Fruit fly (Drosophila melanogaster): ENCODE results near the gene Tm2.

Tm2 gene

dm6 chr3R:15293005-15293877 lies 16.8 kb upstream of the Tm2 start (continued):
- no peak for TF ChIP-seq CG10274 (GFP tag; optimal IDR thresholded peaks at IDR 0.05)
- no peak for TF ChIP-seq CG15601 (tag; optimal IDR thresholded peaks at IDR 0.05)
- TF ChIP-seq Spps (tag; optimal IDR thresholded peaks at IDR 0.05), result no peak
- no peak for TF ChIP-seq CG34224 (GFP tag; IDR thresholded peaks at IDR 0.05; ENCODE audit: partially characterized antibody)
- no peak for TF ChIP-seq ash1 (GFP tag; optimal IDR thresholded peaks at IDR 0.05)
- TF ChIP-seq wdn (GFP tag; IDR thresholded peaks at IDR 0.05), result no peak
- peak; percentile 3 for TF ChIP-seq CG6254 (GFP tag; optimal IDR thresholded peaks at IDR 0.05)
- no peak for TF ChIP-seq Xbp1 (GFP tag; optimal IDR thresholded peaks at IDR 0.05)
- TF ChIP-seq NC2β (GFP tag; optimal IDR thresholded peaks at IDR 0.05), result no peak
- no peak for TF ChIP-seq Dip2 (GFP tag; IDR thresholded peaks at IDR 0.05)
- TF ChIP-seq Pdp1 (GFP tag; optimal IDR thresholded peaks at IDR 0.05), result no peak
- TF ChIP-seq pfk (GFP tag; optimal IDR thresholded peaks at IDR 0.05), result no peak
- TF ChIP-seq sna (GFP tag; IDR thresholded peaks at IDR 0.05; ENCODE audit: partially characterized antibody), result no peak
- TF ChIP-seq CG13424 (tag; optimal IDR thresholded peaks at IDR 0.05), result peak; percentile 17
- no peak for TF ChIP-seq gt (GFP tag; IDR thresholded peaks at IDR 0.05)
- no peak for TF ChIP-seq CG7963 (GFP tag; IDR thresholded peaks at IDR 0.05; ENCODE audit: partially characterized antibody)
- TF ChIP-seq cad (GFP tag; optimal IDR thresholded peaks at IDR 0.05), result no peak
- no peak for TF ChIP-seq Vsx1 (GFP tag; optimal IDR thresholded peaks at IDR 0.05)
- peak in 2 of 3 experiments; percentile 8 to 11 for TF ChIP-seq Stat92E (GFP tag; optimal IDR thresholded peaks at IDR 0.05)
- TF ChIP-seq Med (GFP tag), result peak; percentile 81
- no peak for TF ChIP-seq pros (GFP tag; optimal IDR thresholded peaks at IDR 0.05)
- no peak for TF ChIP-seq p53 (GFP tag; optimal IDR thresholded peaks at IDR 0.05)
- peak in 1 of 2 experiments; percentile 28 for TF ChIP-seq chif (GFP tag; optimal IDR thresholded peaks at IDR 0.05)
- TF ChIP-seq D (optimal IDR thresholded peaks at IDR 0.05), result no peak
- TF ChIP-seq D (GFP tag; optimal IDR thresholded peaks at IDR 0.05), result no peak
- TF ChIP-seq nmo (GFP tag; optimal IDR thresholded peaks at IDR 0.05), result peak; percentile 42
- TF ChIP-seq CG17359 (tag; optimal IDR thresholded peaks at IDR 0.05), result peak; percentile 41
- no peak for TF ChIP-seq CG12155 (GFP tag; optimal IDR thresholded peaks at IDR 0.05)
- peak; percentile 31 for TF ChIP-seq CG18599 (GFP tag; optimal IDR thresholded peaks at IDR 0.05)
- TF ChIP-seq Oaz (GFP tag; IDR thresholded peaks at IDR 0.05), result no peak
- TF ChIP-seq onecut (GFP tag; IDR thresholded peaks at IDR 0.05), result no peak
- TF ChIP-seq Dad (GFP tag; optimal IDR thresholded peaks at IDR 0.05), result no peak
- TF ChIP-seq CG9876 (GFP tag; optimal IDR thresholded peaks at IDR 0.05), result no peak
- TF ChIP-seq Kr (GFP tag; optimal IDR thresholded peaks at IDR 0.05), result no peak
- TF ChIP-seq Hr39 (optimal IDR thresholded peaks at IDR 0.05), result no peak
- TF ChIP-seq nom (GFP tag; optimal IDR thresholded peaks at IDR 0.05), result peak; percentile 70
- TF ChIP-seq row (GFP tag; IDR thresholded peaks at IDR 0.05), result peak; percentile 44; the same call in 1 of the 3 replicates
- no peak for TF ChIP-seq CG7372 (GFP tag; IDR thresholded peaks at IDR 0.05)
- TF ChIP-seq grn (GFP tag; optimal IDR thresholded peaks at IDR 0.05), result no peak
- no peak for TF ChIP-seq bab2 (GFP tag; optimal IDR thresholded peaks at IDR 0.05)
- no peak for TF ChIP-seq CG18476 (GFP tag; optimal IDR thresholded peaks at IDR 0.05)
- TF ChIP-seq Hey (tag; optimal IDR thresholded peaks at IDR 0.05), result no peak
- no peak for TF ChIP-seq CG11723 (GFP tag; optimal IDR thresholded peaks at IDR 0.05)
- no peak for TF ChIP-seq PHDP (tag; optimal IDR thresholded peaks at IDR 0.05)
- TF ChIP-seq Dp (GFP tag; optimal IDR thresholded peaks at IDR 0.05), result no peak
- peak; percentile 7 for TF ChIP-seq HHEX (GFP tag; optimal IDR thresholded peaks at IDR 0.05)
- no peak for TF ChIP-seq Adf1 (GFP tag; IDR thresholded peaks at IDR 0.05)
- peak; percentile 15 for TF ChIP-seq CG6765 (GFP tag; optimal IDR thresholded peaks at IDR 0.05)
- TF ChIP-seq CG3726 (GFP tag; IDR thresholded peaks at IDR 0.05), result no peak
